Worm (Caenorhabditis elegans) whole organism, dauer: ENCODE data around the gene C29A12.6.

Experiments used
- unc-62 ChIP-seq: sonication (generic microtip); optimal IDR thresholded peaks from 2 replicates; lab custom pipeline; 2017; ENCODE audit warnings: missing biosample characterization, missing genetic modification reagents, missing genetic modification characterization

Gene C29A12.6

DNA sequence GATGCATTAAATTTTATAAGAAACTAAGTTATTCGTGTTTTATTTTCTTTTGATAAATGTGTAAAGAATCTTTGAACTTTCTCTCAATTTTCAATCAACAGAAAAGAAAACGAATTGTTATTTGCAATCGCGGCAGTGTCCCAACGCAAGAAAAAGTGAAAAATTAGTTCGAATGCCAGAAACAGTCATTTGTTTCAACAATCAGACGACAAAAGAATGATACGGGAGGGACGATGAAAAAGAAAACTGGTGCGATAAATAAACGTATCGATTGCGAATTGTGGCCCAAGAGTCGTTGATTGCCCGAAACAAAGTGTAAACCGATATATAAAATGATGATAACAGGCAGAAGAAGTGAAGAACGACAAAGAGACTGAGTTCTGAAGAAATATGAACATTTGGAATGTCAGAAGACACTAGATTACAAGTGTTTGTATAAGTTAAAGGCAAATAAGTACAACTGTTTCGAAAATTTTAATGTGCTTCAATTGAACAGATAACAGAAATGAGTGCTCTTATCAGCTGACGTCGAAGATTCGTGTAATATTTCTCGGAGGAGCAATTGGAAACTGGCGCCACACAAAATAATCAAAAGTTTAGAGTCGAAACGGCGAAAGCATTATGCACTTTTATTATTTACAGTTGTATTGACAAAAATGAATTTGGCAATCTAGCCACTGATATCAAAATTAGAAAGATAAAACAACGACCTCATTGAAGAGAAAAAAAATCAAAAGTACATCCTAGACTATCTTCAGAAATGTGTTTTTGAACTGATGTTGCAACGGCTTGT, 31.0 kb downstream of the C29A12.6 start:
- TF ChIP-seq unc-62 (GFP tag; lab: Kevin White, UChicago) = no peak

- TF ChIP-seq unc-62 (GFP tag; lab: Kevin White, UChicago) = no peak
Observed at ce11 chrV:10880138-10880882, 33.3 kb downstream of the C29A12.6 start, which contains the start of gene F32D8.1. Gene F32D8.1, plus strand, starts transcription at chrV:10880832.

DNA sequence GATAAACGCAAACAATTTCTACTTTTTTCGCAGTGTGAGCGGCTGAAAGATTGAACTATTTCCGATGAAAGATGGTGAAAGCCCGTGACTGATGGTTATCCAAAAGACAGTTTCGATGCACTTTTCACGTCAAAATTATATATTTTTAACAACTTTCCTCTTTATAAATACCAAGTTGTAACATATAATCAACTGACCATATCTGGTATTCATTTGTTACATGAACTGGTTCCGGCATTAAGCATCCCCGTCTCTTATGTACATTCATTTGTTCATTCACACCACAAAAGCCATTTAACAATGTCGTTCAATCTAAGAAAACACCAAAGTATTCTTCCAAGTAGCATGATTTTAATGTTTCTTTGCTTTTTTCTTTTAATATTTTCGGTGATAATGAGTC, 36.5 kb downstream of the C29A12.6 start, which contains the start of gene F32D8.2:
F32D8.2 (plus strand) TSS at position 301 of the 400 bp plus-strand sequence.
- no peak for TF ChIP-seq unc-62 (GFP tag; lab: Kevin White, UChicago)

DNA sequence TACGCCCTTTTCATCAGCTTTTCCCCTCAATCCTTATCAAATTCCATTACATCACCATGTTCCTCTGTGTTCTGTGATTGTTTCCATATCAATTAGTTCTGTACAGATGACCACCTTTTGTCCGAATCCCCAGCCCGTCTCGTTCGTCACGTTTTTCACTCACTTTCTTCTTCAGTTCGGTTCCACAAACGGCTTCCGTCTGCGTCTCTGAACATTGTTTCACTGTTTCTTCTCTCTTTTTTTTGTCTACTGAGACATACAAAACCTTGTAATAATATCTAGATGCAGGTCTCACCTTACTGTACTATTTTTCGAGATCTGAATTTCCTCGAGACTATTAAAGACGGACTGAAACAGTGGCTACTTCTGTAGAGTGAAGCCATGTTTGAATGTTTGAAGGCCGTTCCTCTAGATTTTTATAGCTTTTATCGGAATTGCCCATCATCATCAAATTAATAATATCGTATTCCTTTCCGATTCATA, 39.5 kb downstream of the C29A12.6 start, which contains the start of gene F32D8.3:
F32D8.3 (plus strand) TSS at position 433 of the 483 bp plus-strand sequence.
- no peak for TF ChIP-seq unc-62 (GFP tag; lab: Kevin White, UChicago)

DNA sequence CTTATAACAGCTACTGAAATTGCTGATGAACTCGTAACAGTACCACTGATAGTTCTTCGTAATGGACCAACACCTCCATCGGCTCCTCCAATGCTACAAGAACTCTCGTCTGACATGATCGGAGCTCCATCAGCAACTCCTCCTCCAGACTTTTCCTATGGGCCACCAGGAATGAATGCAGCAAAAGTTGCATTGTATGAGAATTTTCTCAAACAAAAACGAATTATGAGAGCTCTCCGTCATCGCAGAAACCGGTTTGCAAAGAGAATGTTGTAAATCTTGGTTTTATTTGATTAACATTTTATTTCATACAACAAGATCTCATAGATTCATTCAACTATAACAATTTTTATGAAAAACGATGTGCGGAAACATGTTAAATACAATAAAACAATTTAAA, 40.6 kb downstream of the C29A12.6 start:
- TF ChIP-seq unc-62 (GFP tag; lab: Kevin White, UChicago) = no peak

ce11 chrV:10888153-10888552, 41.2 kb downstream of the C29A12.6 start:
- TF ChIP-seq unc-62 (GFP tag; lab: Kevin White, UChicago) = no peak

DNA sequence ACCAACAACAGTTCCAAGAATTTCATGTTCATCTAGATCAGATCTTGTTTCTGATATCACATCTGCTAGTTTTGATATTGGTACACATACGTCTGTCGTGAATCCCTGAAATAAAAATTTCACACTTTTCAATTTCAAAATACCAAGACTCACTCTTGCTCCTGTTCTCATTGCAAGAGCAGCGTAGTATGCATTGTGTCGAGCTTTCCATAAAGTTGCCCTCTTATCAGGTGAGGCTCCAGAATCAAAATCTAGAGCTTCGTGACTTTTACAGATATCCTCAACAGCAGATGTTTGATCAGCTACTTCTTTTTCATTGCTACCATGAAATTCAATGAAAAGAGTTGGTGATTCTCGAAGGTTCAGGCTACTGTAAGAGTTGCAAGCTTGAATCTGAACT, 42.0 kb downstream of the C29A12.6 start, which contains the start of gene F32D8.11:
F32D8.11 (minus strand) TSS at position 101 of the 400 bp plus-strand sequence.
- no peak for TF ChIP-seq unc-62 (GFP tag; lab: Kevin White, UChicago)

- no peak for TF ChIP-seq unc-62 (GFP tag; lab: Kevin White, UChicago)
Observed at ce11 chrV:10889774-10890173, 42.8 kb downstream of the C29A12.6 start.

- no peak for TF ChIP-seq unc-62 (GFP tag; lab: Kevin White, UChicago)
Observed at ce11 chrV:10890980-10891379, 44.0 kb downstream of the C29A12.6 start, which contains the start of gene F32D8.12. Gene F32D8.12, minus strand, starts transcription at chrV:10891027.

- TF ChIP-seq unc-62 (GFP tag; lab: Kevin White, UChicago) = no peak
Observed at ce11 chrV:10893510-10894128, 46.6 kb downstream of the C29A12.6 start, which contains the start of gene F32D8.4. Gene F32D8.4, minus strand, starts transcription at chrV:10893560.

- TF ChIP-seq unc-62 (GFP tag; lab: Kevin White, UChicago) = no peak
Observed at ce11 chrV:10894601-10895000, 47.6 kb downstream of the C29A12.6 start, which contains the start of the genes F32D8.14 and F32D8.5. Gene F32D8.14, minus strand, starts transcription at chrV:10894788. Gene F32D8.5, plus strand, starts transcription at chrV:10894800.

ce11 chrV:10896295-10896694, 49.3 kb downstream of the C29A12.6 start, which contains the start of gene F32D8.13:
Gene F32D8.13, minus strand, starts transcription at chrV:10896543.
- TF ChIP-seq unc-62 (GFP tag; lab: Kevin White, UChicago) = no peak

- no peak for TF ChIP-seq unc-62 (GFP tag; lab: Kevin White, UChicago)
Observed at ce11 chrV:10896706-10897105, 49.7 kb downstream of the C29A12.6 start.

ce11 chrV:10897106-10897171, 49.9 kb downstream of the C29A12.6 start, which contains the start of gene sec-61.G:
Gene sec-61.G, minus strand, starts transcription at chrV:10897143.
- TF ChIP-seq unc-62 (GFP tag; lab: Kevin White, UChicago) = no peak

DNA sequence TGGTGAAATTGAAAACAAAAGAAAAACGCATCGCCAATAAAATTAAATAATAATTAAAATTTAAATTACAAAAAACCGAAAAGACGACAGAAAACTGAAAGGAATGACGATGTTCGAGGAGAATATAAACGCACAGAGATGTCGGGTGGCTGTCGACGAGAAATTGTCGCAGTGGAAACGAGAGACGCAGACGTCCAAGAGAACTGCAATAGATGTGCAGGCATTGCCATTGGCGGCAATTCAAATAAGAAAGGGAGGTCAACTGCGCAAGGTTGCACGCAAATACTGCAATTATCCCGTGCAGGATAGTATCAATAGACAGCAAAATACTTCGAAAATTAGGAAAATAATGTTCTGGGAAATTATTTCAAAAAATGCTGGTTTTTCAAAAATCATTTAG, 50.2 kb downstream of the C29A12.6 start:
- no peak for TF ChIP-seq unc-62 (GFP tag; lab: Kevin White, UChicago)

- TF ChIP-seq unc-62 (GFP tag; lab: Kevin White, UChicago) = no peak
Observed at ce11 chrV:10898107-10898506, 51.1 kb downstream of the C29A12.6 start, which contains the start of gene F32D8.7. Gene F32D8.7, plus strand, starts transcription at chrV:10898435.
